Fruit fly (Drosophila melanogaster): ENCODE measurements around the gene CG14658.

CG14658 gene

dm6 chr3R:4849035-4849656 lies 18.8 kb upstream of the CG14658 start:
- TF ChIP-seq Mio (GFP tag; optimal IDR thresholded peaks at IDR 0.05) = no peak
- TF ChIP-seq br (GFP tag; optimal IDR thresholded peaks at IDR 0.05) = no peak
- TF ChIP-seq Abd-B (GFP tag; optimal IDR thresholded peaks at IDR 0.05) = no peak
- no peak for TF ChIP-seq fru (GFP tag; optimal IDR thresholded peaks at IDR 0.05)
- no peak for TF ChIP-seq Sp1 (GFP tag; optimal IDR thresholded peaks at IDR 0.05)
- no peak for TF ChIP-seq OdsH (GFP tag; optimal IDR thresholded peaks at IDR 0.05)
- TF ChIP-seq dmrt93B (GFP tag; optimal IDR thresholded peaks at IDR 0.05) = no peak

DNA sequence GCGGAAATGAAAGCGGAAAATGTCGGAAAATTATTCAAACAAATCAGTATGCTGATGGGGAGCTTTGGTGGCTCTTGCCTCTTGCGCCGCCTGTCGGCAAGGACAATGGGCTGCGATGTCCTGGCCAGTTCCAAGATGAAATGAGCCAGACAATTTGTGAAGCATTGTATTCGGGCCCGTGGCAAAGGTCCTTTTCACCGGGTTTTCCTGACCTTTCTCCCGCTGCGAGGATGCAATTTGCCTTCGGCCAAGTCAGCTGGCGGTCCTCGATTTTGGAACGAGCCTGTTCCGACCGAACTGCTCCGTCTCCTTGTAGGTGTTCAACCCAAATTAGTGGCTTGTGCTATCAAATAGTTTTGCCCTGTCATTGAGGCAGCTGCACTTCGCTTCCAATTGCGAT lies 17.1 kb upstream of the CG14658 start:
- TF ChIP-seq Jra (GFP tag; optimal IDR thresholded peaks at IDR 0.05) (no peak), rgr (GFP tag; optimal IDR thresholded peaks at IDR 0.05) (no peak), psq (GFP tag; optimal IDR thresholded peaks at IDR 0.05) (no peak), dsf (GFP tag; optimal IDR thresholded peaks at IDR 0.05; ENCODE audit: borderline replicate concordance) (no peak), foxo (GFP tag; optimal IDR thresholded peaks at IDR 0.05) (no peak), Abd-B (GFP tag; optimal IDR thresholded peaks at IDR 0.05) (no peak), br (GFP tag; optimal IDR thresholded peaks at IDR 0.05) (no peak), Dif (GFP tag; optimal IDR thresholded peaks at IDR 0.05; ENCODE audit: partially characterized antibody) (no peak), Dfd (GFP tag; optimal IDR thresholded peaks at IDR 0.05) (no peak), pan (optimal IDR thresholded peaks at IDR 0.05) (no peak), HLH106 (tag; optimal IDR thresholded peaks at IDR 0.05) (no peak), sv (GFP tag; optimal IDR thresholded peaks at IDR 0.05) (no peak), tai (GFP tag; optimal IDR thresholded peaks at IDR 0.05) (no peak), Hnf4 (GFP tag; optimal IDR thresholded peaks at IDR 0.05) (no peak)

DNA sequence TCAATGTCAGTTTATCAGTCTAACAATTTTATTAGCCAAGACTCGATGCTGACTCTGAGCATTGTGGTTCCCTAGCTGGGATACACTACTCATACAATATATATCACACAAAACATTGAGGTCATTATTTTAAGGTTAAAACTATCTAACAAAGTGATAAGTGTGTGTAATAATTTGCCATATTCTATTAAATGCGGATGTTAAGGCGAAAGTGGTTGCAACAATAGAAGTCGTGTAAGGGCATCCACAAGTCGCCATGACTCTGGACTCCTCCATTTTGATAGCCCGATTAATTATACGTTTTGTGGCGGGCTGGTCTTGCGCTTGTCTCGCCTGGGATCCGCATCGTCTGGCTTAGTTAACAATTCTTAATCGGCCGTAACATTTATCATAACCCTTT lies 16.5 kb upstream of the CG14658 start:
- TF ChIP-seq Abd-B (GFP tag; optimal IDR thresholded peaks at IDR 0.05) (no peak), N (GFP tag; optimal IDR thresholded peaks at IDR 0.05) (no peak), sage (GFP tag; optimal IDR thresholded peaks at IDR 0.05) (no peak), sv (GFP tag; optimal IDR thresholded peaks at IDR 0.05) (no peak), Hr78 (GFP tag; optimal IDR thresholded peaks at IDR 0.05) (no peak), h (GFP tag; optimal IDR thresholded peaks at IDR 0.05) (no peak), usp (GFP tag; optimal IDR thresholded peaks at IDR 0.05) (no peak), fru (GFP tag; optimal IDR thresholded peaks at IDR 0.05) (no peak), HLH106 (tag; optimal IDR thresholded peaks at IDR 0.05) (no peak), OdsH (GFP tag; optimal IDR thresholded peaks at IDR 0.05) (no peak), tai (GFP tag; optimal IDR thresholded peaks at IDR 0.05) (no peak), CG32264 (GFP tag; optimal IDR thresholded peaks at IDR 0.05) (no peak), Dfd (GFP tag; optimal IDR thresholded peaks at IDR 0.05) (no peak)

DNA sequence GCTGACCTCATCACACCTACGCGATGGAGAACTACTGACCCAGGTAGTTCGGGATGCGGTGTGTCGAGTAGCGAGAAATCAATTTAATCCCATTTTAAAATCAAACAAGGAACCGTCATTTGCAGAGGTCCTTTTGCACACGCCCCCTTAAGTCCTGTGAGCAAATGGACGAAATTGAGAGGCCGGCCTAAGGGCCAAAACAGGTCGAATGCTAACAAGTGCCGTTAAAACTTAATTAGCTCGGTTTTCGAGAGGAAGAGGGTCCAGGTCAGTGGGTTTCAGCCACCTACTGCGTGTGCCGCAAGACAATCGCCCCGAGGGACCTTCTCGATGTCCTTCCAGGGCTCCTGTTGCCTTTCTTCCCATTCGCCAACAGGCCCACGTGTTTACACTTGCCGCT lies 15.9 kb upstream of the CG14658 start:
- TF ChIP-seq h (GFP tag; optimal IDR thresholded peaks at IDR 0.05) (no peak), psq (GFP tag; optimal IDR thresholded peaks at IDR 0.05) (no peak), pan (optimal IDR thresholded peaks at IDR 0.05) (no peak), CrebA (GFP tag; optimal IDR thresholded peaks at IDR 0.05; ENCODE audit: borderline replicate concordance) (no peak), OdsH (GFP tag; optimal IDR thresholded peaks at IDR 0.05) (no peak), usp (GFP tag; optimal IDR thresholded peaks at IDR 0.05) (no peak)

dm6 chr3R:4845353-4845752 lies 15.0 kb upstream of the CG14658 start:
- TF ChIP-seq sv (GFP tag; optimal IDR thresholded peaks at IDR 0.05) (no peak), CG32264 (GFP tag; optimal IDR thresholded peaks at IDR 0.05) (no peak), Abd-B (GFP tag; optimal IDR thresholded peaks at IDR 0.05) (no peak), CrebA (GFP tag; optimal IDR thresholded peaks at IDR 0.05; ENCODE audit: borderline replicate concordance) (no peak), sage (GFP tag; optimal IDR thresholded peaks at IDR 0.05) (no peak)

- no peak for TF ChIP-seq dsf (GFP tag; optimal IDR thresholded peaks at IDR 0.05; ENCODE audit: borderline replicate concordance)
- TF ChIP-seq pan (optimal IDR thresholded peaks at IDR 0.05) = no peak
- TF ChIP-seq dl (GFP tag; optimal IDR thresholded peaks at IDR 0.05; ENCODE audit: insufficient read depth in 1 of 2, partially characterized antibody in 2 of 2) = no peak
- no peak for TF ChIP-seq sv (GFP tag; optimal IDR thresholded peaks at IDR 0.05)
- TF ChIP-seq foxo (GFP tag; optimal IDR thresholded peaks at IDR 0.05) = no peak
- TF ChIP-seq HLH106 (tag; optimal IDR thresholded peaks at IDR 0.05) = no peak
- no peak for TF ChIP-seq ey (GFP tag; optimal IDR thresholded peaks at IDR 0.05)
- no peak for TF ChIP-seq Sp1 (GFP tag; optimal IDR thresholded peaks at IDR 0.05)
- TF ChIP-seq CrebA (GFP tag; optimal IDR thresholded peaks at IDR 0.05; ENCODE audit: borderline replicate concordance) = no peak
- no peak for TF ChIP-seq CG9705 (GFP tag; optimal IDR thresholded peaks at IDR 0.05)
- TF ChIP-seq Dfd (GFP tag; optimal IDR thresholded peaks at IDR 0.05) = no peak
- TF ChIP-seq tai (GFP tag; optimal IDR thresholded peaks at IDR 0.05) = no peak
- TF ChIP-seq jim (GFP tag; optimal IDR thresholded peaks at IDR 0.05) = no peak
- TF ChIP-seq Rel (GFP tag; optimal IDR thresholded peaks at IDR 0.05) = no peak
- TF ChIP-seq Rel (tag; optimal IDR thresholded peaks at IDR 0.05) = no peak
Observed at dm6 chr3R:4842958-4843357, 12.6 kb upstream of the CG14658 start.

All from whole organism, wandering third instar larva.